Fruit fly (Drosophila melanogaster) whole organism, embryonic: ENCODE data around the gene HemK2.

Source experiments
- BEAF-32 ChIP-seq: fragments of 200-800 bp; sonication (Bioruptor generic); optimal IDR thresholded peaks from 3 replicates; lab custom pipeline; 2017; ENCODE audit warnings: missing biosample characterization, missing genetic modification characterization, mild to moderate bottlenecking, moderate library complexity, missing genetic modification reagents
- CG10366 ChIP-seq: fragments of 200-800 bp; sonication (Bioruptor generic); IDR thresholded peaks from 2 replicates; pipeline ENCODE4 v1.3.6; 2022; ENCODE audit warnings: missing biosample characterization, missing genetic modification characterization
- CG11093 ChIP-seq: fragments of 200-800 bp; sonication (Bioruptor generic); IDR thresholded peaks from 3 replicates; pipeline ENCODE4 v1.3.6; 2022; ENCODE audit warnings: missing biosample characterization, missing genetic modification characterization
- CG12391 ChIP-seq: fragments of 200-800 bp; sonication (Bioruptor generic); optimal IDR thresholded peaks from 3 replicates; lab custom pipeline; 2018; ENCODE audit warnings: missing biosample characterization, mild to moderate bottlenecking, missing genetic modification characterization, moderate library complexity
- CG13424 ChIP-seq: fragments of 200-800 bp; sonication (Bioruptor generic); optimal IDR thresholded peaks from 2 replicates; lab custom pipeline; 2019; ENCODE audit warnings: missing biosample characterization, mild to moderate bottlenecking, missing genetic modification characterization, moderate library complexity
- CG13775 ChIP-seq: fragments of 200-800 bp; sonication (Bioruptor generic); optimal IDR thresholded peaks from 3 replicates; lab custom pipeline; 2017; ENCODE audit warnings: missing biosample characterization, mild to moderate bottlenecking, missing genetic modification characterization
- CG14014 ChIP-seq: fragments of 200-800 bp; sonication (Bioruptor generic); IDR thresholded peaks from 2 replicates; pipeline ENCODE4 v1.3.6; 2022; ENCODE audit warnings: missing biosample characterization, missing genetic modification characterization
- CG17328 ChIP-seq: fragments of 200-800 bp; sonication (Bioruptor generic); IDR thresholded peaks from 2 replicates; pipeline ENCODE4 v1.3.6; 2022; ENCODE audit warnings: missing biosample characterization, missing genetic modification characterization
- CG17359 ChIP-seq: fragments of 200-800 bp; sonication (Bioruptor generic); optimal IDR thresholded peaks from 3 replicates; lab custom pipeline; 2018; ENCODE audit warnings: missing biosample characterization, mild to moderate bottlenecking, missing genetic modification characterization, moderate library complexity
- CG18599 ChIP-seq: fragments of 200-800 bp; sonication (Bioruptor generic); optimal IDR thresholded peaks from 3 replicates; lab custom pipeline; 2017; ENCODE audit warnings: missing biosample characterization, missing genetic modification characterization, mild to moderate bottlenecking, moderate library complexity, missing genetic modification reagents
- CG3407 ChIP-seq: fragments of 200-800 bp; sonication (Bioruptor generic); optimal IDR thresholded peaks from 2 replicates; lab custom pipeline; 2018; ENCODE audit warnings: missing biosample characterization, mild to moderate bottlenecking, missing genetic modification characterization
- CG7556 ChIP-seq: fragments of 200-800 bp; sonication (Bioruptor generic); optimal IDR thresholded peaks from 2 replicates; lab custom pipeline; 2017; ENCODE audit warnings: missing biosample characterization, mild to moderate bottlenecking, missing genetic modification characterization
- CG7839 ChIP-seq: fragments of 200-800 bp; sonication (Bioruptor generic); optimal IDR thresholded peaks from 3 replicates; lab custom pipeline; 2018; ENCODE audit warnings: missing biosample characterization, mild to moderate bottlenecking, missing genetic modification characterization, moderate library complexity
- Dbx ChIP-seq: fragments of 200-800 bp; sonication (Bioruptor generic); IDR thresholded peaks from 3 replicates; pipeline ENCODE4 v1.3.6; 2022; ENCODE audit warnings: missing biosample characterization, missing genetic modification characterization
- Fer3 ChIP-seq: fragments of 200-800 bp; sonication (Bioruptor generic); optimal IDR thresholded peaks from 2 replicates; lab custom pipeline; 2018; ENCODE audit warnings: missing biosample characterization, mild to moderate bottlenecking, missing genetic modification characterization, moderate library complexity
- Gug ChIP-seq: fragments of 200-800 bp; sonication (Bioruptor generic); IDR thresholded peaks from 4 replicates; pipeline ENCODE4 v1.3.6; 2022; ENCODE audit warnings: missing biosample characterization, missing genetic modification characterization
- HLH3B ChIP-seq: fragments of 200-800 bp; sonication (Bioruptor generic); IDR thresholded peaks from 2 replicates; pipeline ENCODE4 v1.3.6; 2022; ENCODE audit warnings: missing biosample characterization, missing genetic modification characterization
- Hr51 ChIP-seq, 2 experiments: fragments of 200-800 bp; sonication (Bioruptor generic); optimal IDR thresholded peaks; 2 replicates in 1 of 2; 3 replicates in 1 of 2; lab custom pipeline; 2016 to 2018; ENCODE audit warnings: missing biosample characterization in 2 of 2, missing genetic modification characterization in 2 of 2, mild to moderate bottlenecking in 1 of 2, moderate library complexity in 1 of 2
- Med ChIP-seq: fragments of 200-800 bp; sonication (Bioruptor generic); peaks from one replicate; lab custom pipeline; 2016; ENCODE audit warnings: missing biosample characterization, missing genetic modification characterization, mild to moderate bottlenecking, inconsistent platforms, moderate library complexity
- Ptx1 ChIP-seq: fragments of 200-800 bp; sonication (Bioruptor generic); IDR thresholded peaks from 2 replicates; pipeline ENCODE4 v1.3.6; 2022; ENCODE audit warnings: missing biosample characterization, missing genetic modification characterization
- Rfx ChIP-seq: fragments of 200-800 bp; sonication (Bioruptor generic); IDR thresholded peaks from 2 replicates; pipeline ENCODE4 v1.3.6; 2022; ENCODE audit warnings: missing biosample characterization, missing genetic modification characterization
- Side ChIP-seq: fragments of 200-800 bp; sonication (Bioruptor generic); optimal IDR thresholded peaks from 2 replicates; lab custom pipeline; 2016; ENCODE audit warnings: missing biosample characterization, missing genetic modification characterization
- cad ChIP-seq: fragments of >200 bp; optimal IDR thresholded peaks from 2 replicates; lab custom pipeline; 2017; ENCODE audit warnings: missing biosample characterization, missing genetic modification characterization
- caup ChIP-seq: fragments of 200-800 bp; sonication (Bioruptor generic); optimal IDR thresholded peaks from 3 replicates; lab custom pipeline; 2017; ENCODE audit warnings: missing biosample characterization, mild to moderate bottlenecking, missing genetic modification characterization, moderate library complexity; ENCODE audit not compliant: severe bottlenecking
- dmrt99B ChIP-seq: fragments of 200-800 bp; sonication (Bioruptor generic); optimal IDR thresholded peaks from 2 replicates; lab custom pipeline; 2018; ENCODE audit warnings: missing biosample characterization, mild to moderate bottlenecking, missing genetic modification characterization, moderate library complexity
- dpn ChIP-seq, 2 experiments: fragments of 200-800 bp; sonication (Bioruptor generic); optimal IDR thresholded peaks; 3 replicates each; lab custom pipeline; 2016; ENCODE audit warnings: missing biosample characterization in 2 of 2, missing genetic modification characterization in 2 of 2
- gem ChIP-seq: fragments of 200-800 bp; sonication (Bioruptor generic); optimal IDR thresholded peaks from 2 replicates; lab custom pipeline; 2019; ENCODE audit warnings: missing biosample characterization, mild to moderate bottlenecking, missing genetic modification characterization, moderate library complexity
- ken ChIP-seq: fragments of 200-800 bp; sonication (Bioruptor generic); IDR thresholded peaks from 3 replicates; pipeline ENCODE4 v1.3.6; 2022; ENCODE audit warnings: missing biosample characterization, missing genetic modification characterization
- org-1 ChIP-seq: fragments of 200-800 bp; sonication (Bioruptor generic); optimal IDR thresholded peaks from 2 replicates; lab custom pipeline; 2017; ENCODE audit warnings: missing biosample characterization, missing genetic modification characterization
- peb ChIP-seq: fragments of 200-800 bp; sonication (Bioruptor generic); IDR thresholded peaks from 2 replicates; pipeline ENCODE4 v1.3.6; 2022; ENCODE audit warnings: missing biosample characterization, missing genetic modification characterization
- ranshi ChIP-seq: fragments of 200-800 bp; sonication (Bioruptor generic); IDR thresholded peaks from 2 replicates; pipeline ENCODE4 v1.3.6; 2022; ENCODE audit warnings: missing biosample characterization, missing genetic modification characterization
- row ChIP-seq: fragments of 200-800 bp; sonication (Bioruptor generic); IDR thresholded peaks from 3 replicates; pipeline ENCODE4 v1.3.6; 2022; ENCODE audit warnings: missing biosample characterization, missing genetic modification characterization
- sisA ChIP-seq: fragments of 200-800 bp; sonication (Bioruptor generic); IDR thresholded peaks from 2 replicates; pipeline ENCODE4 v1.3.6; 2022; ENCODE audit warnings: missing biosample characterization, missing genetic modification characterization
- tap ChIP-seq: fragments of 200-800 bp; optimal IDR thresholded peaks from 3 replicates; lab custom pipeline; 2019; ENCODE audit warnings: missing biosample characterization, mild to moderate bottlenecking, missing genetic modification characterization, moderate library complexity

The HemK2 gene

DNA sequence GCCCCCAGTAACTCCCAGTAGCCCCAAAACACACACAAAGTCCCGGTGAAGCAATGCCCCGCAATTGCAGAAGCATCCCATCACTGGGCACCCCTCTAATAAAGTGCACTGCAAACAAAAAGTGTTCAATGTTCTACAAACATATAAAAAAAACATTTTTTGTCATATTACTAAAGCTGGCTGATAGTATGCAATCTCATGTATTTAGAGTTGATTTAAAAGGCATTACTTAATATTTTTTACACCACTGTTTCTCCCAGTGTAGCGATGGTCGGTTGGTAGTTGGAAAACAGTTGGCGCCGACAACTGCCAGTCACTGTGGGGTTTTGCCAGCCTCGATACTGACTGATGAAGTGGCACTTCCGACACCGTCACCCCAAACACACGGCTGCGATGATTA is 39.1 kb downstream of the HemK2 start (continued):
- TF ChIP-seq HLH3B (0 out of 2 replicates have a peak, but pooled peaks have one; percentile 5), Ptx1 (GFP tag; lab: Robert Waterston, UW) (peak; percentile 41), ken (GFP tag; lab: Robert Waterston, UW) (no peak), CG18599 (peak; percentile 60), BEAF-32 (GFP tag; lab: Kevin White, UChicago) (no peak), Rfx (GFP tag; lab: Robert Waterston, UW) (peak; percentile 40; the same call in 1 of the 2 replicates), CG10366 (GFP tag; lab: Robert Waterston, UW) (0 out of 2 replicates have a peak, but pooled peaks have one; percentile 14), tap (no peak), CG13775 (GFP tag; lab: Kevin White, UChicago) (no peak), dmrt99B (peak; percentile 7), org-1 (no peak), peb (GFP tag; lab: Robert Waterston, UW) (no peak), CG3407 (GFP tag; lab: Kevin White, UChicago) (no peak), Med (GFP tag; lab: Kevin White, UChicago) (peak; percentile 63), dpn (GFP tag; optimal IDR thresholded peaks at IDR 0.05; lab: Kevin White, UChicago) (peak in 1 of 2 experiments; percentile 12), CG7556 (GFP tag; lab: Kevin White, UChicago) (peak; percentile 52), caup (peak; percentile 10), ranshi (GFP tag; lab: Robert Waterston, UW) (peak; percentile 38; the same call in 1 of the 2 replicates), row (GFP tag; lab: Robert Waterston, UW) (peak; percentile 54; the same call in 1 of the 3 replicates), gem (tag; lab: Kevin White, UChicago) (peak; percentile 52), CG17359 (tag; lab: Kevin White, UChicago) (no peak), CG17328 (GFP tag; lab: Robert Waterston, UW) (no peak), CG12391 (peak; percentile 15), CG11093 (GFP tag; lab: Robert Waterston, UW) (no peak), CG7839 (tag; lab: Kevin White, UChicago) (peak; percentile 6), CG14014 (GFP tag; lab: Robert Waterston, UW) (peak; percentile 44; the same call in 1 of the 2 replicates), Gug (GFP tag; lab: Robert Waterston, UW) (0 out of 4 replicates have a peak, but pooled peaks have one; percentile 5), Side (GFP tag; lab: Kevin White, UChicago) (peak; percentile 7), Dbx (peak; percentile 46; the same call in 1 of the 3 replicates), cad (GFP tag; lab: Kevin White, UChicago) (no peak), sisA (GFP tag; lab: Robert Waterston, UW) (peak; percentile 39; the same call in 1 of the 2 replicates), Fer3 (tag; lab: Kevin White, UChicago) (no peak), Hr51 (GFP tag; optimal IDR thresholded peaks at IDR 0.05; lab: Kevin White, UChicago) (peak in 1 of 2 experiments; percentile 41), CG13424 (tag; lab: Kevin White, UChicago) (peak; percentile 30)
- TF ChIP-seq, all 482 proteins: peak for 68
